Fruit fly (Drosophila melanogaster) whole organism, embryonic: ENCODE measurements around the gene RpS8.
A peak's percentile ranks its signal among the peaks of the same experiment; 100 is the strongest.

Experiments used
- Atf6 ChIP-seq: fragments of 200-800 bp; sonication (Bioruptor generic); IDR thresholded peaks from 2 replicates; pipeline ENCODE4 v1.3.6; 2022; ENCODE audit warnings: missing biosample characterization, missing genetic modification characterization
- CG14710 ChIP-seq: fragments of 200-800 bp; sonication (Bioruptor generic); optimal IDR thresholded peaks from 3 replicates; lab custom pipeline; 2019; ENCODE audit warnings: missing biosample characterization, mild to moderate bottlenecking, missing genetic modification characterization, moderate library complexity
- CG15073 ChIP-seq: fragments of 200-800 bp; sonication (Bioruptor generic); optimal IDR thresholded peaks from 2 replicates; lab custom pipeline; 2016; ENCODE audit warnings: missing biosample characterization, missing genetic modification characterization
- CG1647 ChIP-seq: fragments of 200-800 bp; sonication (Bioruptor generic); optimal IDR thresholded peaks from 3 replicates; lab custom pipeline; 2016; ENCODE audit warnings: missing biosample characterization, missing genetic modification characterization
- CG17829 ChIP-seq: fragments of 200-800 bp; optimal IDR thresholded peaks from 2 replicates; lab custom pipeline; 2019; ENCODE audit warnings: missing biosample characterization, mild to moderate bottlenecking, missing genetic modification characterization, moderate library complexity
- CG1832 ChIP-seq: fragments of 200-800 bp; sonication (Bioruptor generic); optimal IDR thresholded peaks from 2 replicates; lab custom pipeline; 2017; ENCODE audit warnings: missing biosample characterization, mild to moderate bottlenecking, missing genetic modification characterization, inconsistent platforms
- CG18476 ChIP-seq: fragments of 200-800 bp; sonication (Bioruptor generic); optimal IDR thresholded peaks from 2 replicates; lab custom pipeline; 2016; ENCODE audit warnings: missing biosample characterization, mild to moderate bottlenecking, missing genetic modification characterization
- CG2889 ChIP-seq: fragments of 200-800 bp; sonication (Bioruptor generic); IDR thresholded peaks from 3 replicates; pipeline ENCODE4 v1.3.6; 2022; ENCODE audit warnings: missing biosample characterization, missing genetic modification characterization
- CG3065 ChIP-seq: fragments of 200-800 bp; sonication (Bioruptor generic); optimal IDR thresholded peaks from 2 replicates; lab custom pipeline; 2016; ENCODE audit warnings: missing biosample characterization, missing genetic modification characterization
- CG31388 ChIP-seq: fragments of 200-800 bp; sonication (Bioruptor generic); optimal IDR thresholded peaks from 2 replicates; lab custom pipeline; 2016; ENCODE audit warnings: missing biosample characterization, missing genetic modification characterization
- CG34422 ChIP-seq: fragments of 200-800 bp; sonication (Bioruptor generic); IDR thresholded peaks from 3 replicates; pipeline ENCODE4 v1.3.6; 2022; ENCODE audit warnings: missing biosample characterization, missing genetic modification characterization
- CG3726 ChIP-seq: fragments of 200-800 bp; sonication (Bioruptor generic); IDR thresholded peaks from 3 replicates; pipeline ENCODE4, ENCODE4 v1.3.6; 2022; ENCODE audit warnings: missing biosample characterization, missing genetic modification characterization
- CG42726 ChIP-seq: fragments of 200-800 bp; sonication (Bioruptor generic); IDR thresholded peaks from 2 replicates; pipeline ENCODE4 v1.3.6; 2022; ENCODE audit warnings: missing biosample characterization, missing genetic modification characterization; ENCODE audit not compliant: partially characterized antibody
- CG4282 ChIP-seq: fragments of 200-800 bp; sonication (Bioruptor generic); optimal IDR thresholded peaks from 2 replicates; lab custom pipeline; 2016; ENCODE audit warnings: missing biosample characterization, missing genetic modification characterization
- CG4360 ChIP-seq: fragments of 200-800 bp; sonication (Bioruptor generic); IDR thresholded peaks from 2 replicates; pipeline ENCODE4 v1.3.6; 2022; ENCODE audit warnings: missing biosample characterization, missing genetic modification characterization
- CG4617 ChIP-seq: fragments of 200-800 bp; sonication (Bioruptor generic); optimal IDR thresholded peaks from 3 replicates; lab custom pipeline; 2016; ENCODE audit warnings: missing biosample characterization, missing genetic modification characterization, borderline replicate concordance
- CG5180 ChIP-seq: fragments of 200-800 bp; sonication (Bioruptor generic); optimal IDR thresholded peaks from 3 replicates; lab custom pipeline; 2017; ENCODE audit warnings: missing biosample characterization, missing genetic modification characterization, mild to moderate bottlenecking, moderate library complexity, missing genetic modification reagents
- CG6765 ChIP-seq: fragments of 200-800 bp; sonication (Bioruptor generic); optimal IDR thresholded peaks from 3 replicates; lab custom pipeline; 2017; ENCODE audit warnings: missing biosample characterization, mild to moderate bottlenecking, missing genetic modification characterization
- Dref ChIP-seq: fragments of 200-800 bp; sonication (Bioruptor generic); IDR thresholded peaks from 2 replicates; pipeline ENCODE4 v1.3.6; 2022; ENCODE audit warnings: missing biosample characterization, missing genetic modification characterization
- GATAe ChIP-seq: fragments of 200-800 bp; sonication (Bioruptor generic); conservative IDR thresholded peaks from 2 replicates; pipeline ENCODE4 v1.3.6; 2022; ENCODE audit warnings: missing biosample characterization, missing genetic modification characterization
- H15 ChIP-seq: fragments of 200-800 bp; sonication (Bioruptor generic); IDR thresholded peaks from 3 replicates; pipeline ENCODE4 v1.3.6; 2022; ENCODE audit warnings: missing biosample characterization, missing genetic modification characterization
- MBD-R2 ChIP-seq: fragments of 200-800 bp; sonication (Bioruptor generic); IDR thresholded peaks from 2 replicates; pipeline ENCODE4 v1.3.6; 2022; ENCODE audit warnings: missing biosample characterization, missing genetic modification characterization
- MESR4 ChIP-seq: fragments of 200-800 bp; sonication (Bioruptor generic); optimal IDR thresholded peaks from 2 replicates; lab custom pipeline; 2018; ENCODE audit warnings: missing biosample characterization, mild to moderate bottlenecking, missing genetic modification characterization, moderate library complexity
- Neu2 ChIP-seq: fragments of 200-800 bp; sonication (Bioruptor generic); optimal IDR thresholded peaks from 3 replicates; lab custom pipeline; 2016; ENCODE audit warnings: missing biosample characterization, missing genetic modification characterization, borderline replicate concordance
- Nf-YB ChIP-seq: fragments of 200-800 bp; sonication (Bioruptor generic); optimal IDR thresholded peaks from 3 replicates; lab custom pipeline; 2019; ENCODE audit warnings: missing biosample characterization, mild to moderate bottlenecking, missing genetic modification characterization, moderate library complexity
- Pdp1 ChIP-seq, 2 experiments: fragments of 200-800 bp; sonication (Bioruptor generic); optimal IDR thresholded peaks; 3 replicates each; lab custom pipeline; 2016; ENCODE audit warnings: missing biosample characterization in 2 of 2, missing genetic modification characterization in 2 of 2, mild to moderate bottlenecking in 1 of 2, moderate library complexity in 1 of 2
- Sox100B ChIP-seq: fragments of 200-800 bp; sonication (Bioruptor generic); optimal IDR thresholded peaks from 3 replicates; lab custom pipeline; 2018; ENCODE audit warnings: missing biosample characterization, mild to moderate bottlenecking, missing genetic modification characterization
- Trl ChIP-seq, 3 experiments: fragments of >200 bp in 2 of 3; fragments of 200-800 bp in 1 of 3; sonication (Bioruptor generic) in 1 of 3; optimal IDR thresholded peaks; 2 replicates in 1 of 3; 3 replicates in 2 of 3; lab custom pipeline; 2016 to 2017; ENCODE audit warnings: missing biosample characterization in 1 of 3, missing genetic modification characterization in 1 of 3
- Xbp1 ChIP-seq: fragments of 200-800 bp; sonication (Bioruptor generic); optimal IDR thresholded peaks from 3 replicates; lab custom pipeline; 2016; ENCODE audit warnings: missing biosample characterization, mild to moderate bottlenecking, missing genetic modification characterization
- abd-A ChIP-seq: fragments of 200-800 bp; sonication (Bioruptor generic); optimal IDR thresholded peaks from 3 replicates; lab custom pipeline; 2019; ENCODE audit warnings: missing biosample characterization, mild to moderate bottlenecking, missing genetic modification characterization, moderate library complexity
- ase ChIP-seq: fragments of 200-800 bp; sonication (Bioruptor generic); IDR thresholded peaks from 3 replicates; pipeline ENCODE4 v1.3.6; 2022; ENCODE audit warnings: missing biosample characterization, missing genetic modification characterization
- ash1 ChIP-seq: fragments of 200-800 bp; sonication (Bioruptor generic); optimal IDR thresholded peaks from 2 replicates; lab custom pipeline; 2018; ENCODE audit warnings: missing biosample characterization, mild to moderate bottlenecking, missing genetic modification characterization
- az2 ChIP-seq: fragments of 200-800 bp; sonication (Bioruptor generic); optimal IDR thresholded peaks from 3 replicates; lab custom pipeline; 2016; ENCODE audit warnings: missing biosample characterization, missing genetic modification characterization
- dati ChIP-seq: fragments of 200-800 bp; sonication (Bioruptor generic); IDR thresholded peaks from 2 replicates; pipeline ENCODE4 v1.3.6; 2022; ENCODE audit warnings: missing biosample characterization, missing genetic modification characterization
- dpn ChIP-seq, 2 experiments: fragments of 200-800 bp; sonication (Bioruptor generic); optimal IDR thresholded peaks; 3 replicates each; lab custom pipeline; 2016; ENCODE audit warnings: missing biosample characterization in 2 of 2, missing genetic modification characterization in 2 of 2
- exex ChIP-seq: fragments of 200-800 bp; sonication (Bioruptor generic); optimal IDR thresholded peaks from 4 replicates; lab custom pipeline; 2018; ENCODE audit warnings: missing biosample characterization, mild to moderate bottlenecking, missing genetic modification characterization, moderate library complexity
- fd3F ChIP-seq: fragments of 200-800 bp; sonication (Bioruptor generic); optimal IDR thresholded peaks from 2 replicates; lab custom pipeline; 2018; ENCODE audit warnings: missing biosample characterization, mild to moderate bottlenecking, missing genetic modification characterization, moderate library complexity
- grau ChIP-seq: fragments of 200-800 bp; optimal IDR thresholded peaks from 3 replicates; lab custom pipeline; 2019; ENCODE audit warnings: missing biosample characterization, mild to moderate bottlenecking, missing genetic modification characterization, moderate library complexity
- mirr ChIP-seq: fragments of 200-800 bp; sonication (Bioruptor generic); optimal IDR thresholded peaks from 3 replicates; lab custom pipeline; 2018; ENCODE audit warnings: missing biosample characterization, mild to moderate bottlenecking, missing genetic modification characterization
- pfk ChIP-seq: fragments of 200-800 bp; sonication (Bioruptor generic); optimal IDR thresholded peaks from 2 replicates; lab custom pipeline; 2018; ENCODE audit warnings: missing biosample characterization, mild to moderate bottlenecking, missing genetic modification characterization, moderate library complexity
- phol ChIP-seq: fragments of 200-800 bp; sonication (Bioruptor generic); optimal IDR thresholded peaks from 3 replicates; lab custom pipeline; 2018; ENCODE audit warnings: missing biosample characterization, mild to moderate bottlenecking, missing genetic modification characterization, moderate library complexity
- seq ChIP-seq: fragments of 200-800 bp; sonication (Bioruptor generic); IDR thresholded peaks from 2 replicates; pipeline ENCODE4 v1.3.6; 2022; ENCODE audit warnings: missing biosample characterization, missing genetic modification characterization
- toy ChIP-seq: fragments of 200-800 bp; sonication (Bioruptor generic); IDR thresholded peaks from 2 replicates; pipeline ENCODE4 v1.3.6; 2022; ENCODE audit warnings: missing biosample characterization, missing genetic modification characterization
- ttk ChIP-seq: fragments of 200-800 bp; sonication (Bioruptor generic); IDR thresholded peaks from 2 replicates; pipeline ENCODE4 v2.1.2; 2022; ENCODE audit warnings: missing biosample characterization, missing genetic modification characterization
- twi ChIP-seq: fragments of 200-800 bp; optimal IDR thresholded peaks from 2 replicates; lab custom pipeline; 2019; ENCODE audit warnings: missing biosample characterization, mild to moderate bottlenecking, missing genetic modification characterization, moderate library complexity
- zen2 ChIP-seq: fragments of 200-800 bp; sonication (Bioruptor generic); IDR thresholded peaks from 3 replicates; pipeline ENCODE4 v1.3.6; 2022; ENCODE audit warnings: missing biosample characterization, missing genetic modification characterization; ENCODE audit not compliant: partially characterized antibody

RpS8 gene

DNA sequence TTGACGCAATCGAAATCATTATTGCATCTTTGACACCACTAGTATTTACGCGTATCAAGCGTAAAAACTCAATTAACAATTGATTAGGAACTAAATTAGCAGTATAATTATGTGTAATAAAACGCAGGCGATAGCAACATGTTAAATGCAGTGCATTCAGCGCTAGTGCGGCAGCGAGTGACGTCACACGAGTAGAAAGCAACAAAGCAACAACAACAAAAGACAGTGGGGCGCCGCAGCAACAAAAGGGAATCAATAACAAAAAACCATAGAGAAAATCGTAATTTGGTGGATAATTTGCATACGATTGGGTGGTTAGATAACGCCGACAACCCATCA lies 7.9 kb downstream of the RpS8 start, which contains the start of gene CG34133:
Gene CG34133 (plus strand): TSS at position 16 of the 339 bp plus-strand sequence.
- TF ChIP-seq grau (tag; lab: Kevin White, UChicago) = no peak
- no peak for TF ChIP-seq CG3065 (GFP tag; lab: Kevin White, UChicago)
- TF ChIP-seq CG6765 (GFP tag; lab: Kevin White, UChicago) = no peak
- no peak for TF ChIP-seq Sox100B (GFP tag; lab: Kevin White, UChicago)
- TF ChIP-seq ash1 (GFP tag; lab: Kevin White, UChicago) = no peak
- TF ChIP-seq CG4282 (GFP tag; lab: Kevin White, UChicago) = no peak
- TF ChIP-seq Trl (optimal IDR thresholded peaks at IDR 0.05; lab: Kevin White, UChicago) = no peak
- TF ChIP-seq Trl (GFP tag; optimal IDR thresholded peaks at IDR 0.05; lab: Kevin White, UChicago) = no peak
- no peak for TF ChIP-seq GATAe (GFP tag; lab: Robert Waterston, UW)
- TF ChIP-seq CG4360 (GFP tag; lab: Robert Waterston, UW) = peak; percentile 83
- no peak for TF ChIP-seq CG2889 (GFP tag; lab: Robert Waterston, UW)
- TF ChIP-seq abd-A (tag; lab: Kevin White, UChicago) = no peak
- TF ChIP-seq CG3726 (GFP tag; lab: Robert Waterston, UW) = no peak
- TF ChIP-seq CG18476 (GFP tag; lab: Kevin White, UChicago) = no peak
- no peak for TF ChIP-seq mirr (GFP tag; lab: Kevin White, UChicago)
- no peak; the same call in 1 of the 2 replicates for TF ChIP-seq MBD-R2 (GFP tag; lab: Robert Waterston, UW)
- peak; percentile 47 for TF ChIP-seq Dref (GFP tag; lab: Robert Waterston, UW)
- no peak for TF ChIP-seq toy
- TF ChIP-seq dati (GFP tag; lab: Robert Waterston, UW) = no peak
- TF ChIP-seq fd3F (GFP tag; lab: Kevin White, UChicago) = no peak
- 0 out of 3 replicates have a peak, but pooled peaks have one; percentile 3 for TF ChIP-seq zen2
- no peak for TF ChIP-seq H15 (GFP tag; lab: Robert Waterston, UW)
- TF ChIP-seq seq = 0 out of 2 replicates have a peak, but pooled peaks have one; percentile 20
- TF ChIP-seq exex = peak; percentile 17
- no peak for TF ChIP-seq pfk (GFP tag; lab: Kevin White, UChicago)
- no peak for TF ChIP-seq dpn (GFP tag; optimal IDR thresholded peaks at IDR 0.05; lab: Kevin White, UChicago)
- peak; percentile 7 for TF ChIP-seq Neu2 (GFP tag; lab: Kevin White, UChicago)
- 0 out of 2 replicates have a peak, but pooled peaks have one; percentile 64 for TF ChIP-seq CG42726
- no peak for TF ChIP-seq CG1832 (GFP tag; lab: Kevin White, UChicago)
- TF ChIP-seq CG31388 = no peak
- TF ChIP-seq Xbp1 (GFP tag; lab: Kevin White, UChicago) = no peak
- TF ChIP-seq ase (GFP tag; lab: Robert Waterston, UW) = no peak
- peak; percentile 17 for TF ChIP-seq CG14710 (tag; lab: Kevin White, UChicago)
- TF ChIP-seq MESR4 (GFP tag; lab: Kevin White, UChicago) = peak; percentile 93
- peak; percentile 45; the same call in 1 of the 3 replicates for TF ChIP-seq CG34422 (GFP tag; lab: Robert Waterston, UW)
- no peak for TF ChIP-seq CG17829 (tag; lab: Kevin White, UChicago)
- peak; percentile 39 for TF ChIP-seq CG4617 (GFP tag; lab: Kevin White, UChicago)
- TF ChIP-seq Atf6 (GFP tag; lab: Robert Waterston, UW) = no peak
- TF ChIP-seq phol = no peak
- no peak for TF ChIP-seq az2
- no peak for TF ChIP-seq Nf-YB
- no peak for TF ChIP-seq CG5180
- TF ChIP-seq ttk (GFP tag; lab: Robert Waterston, UW) = no peak
- TF ChIP-seq Pdp1 (GFP tag; optimal IDR thresholded peaks at IDR 0.05; lab: Kevin White, UChicago) = peak in 1 of 2 experiments; percentile 63
- no peak for TF ChIP-seq twi (tag; lab: Kevin White, UChicago)
- no peak for TF ChIP-seq CG15073 (GFP tag; lab: Kevin White, UChicago)
- TF ChIP-seq CG1647 (GFP tag; lab: Kevin White, UChicago) = no peak
